Worm (Caenorhabditis elegans): ENCODE results near the gene kcc-2.
A peak's percentile ranks its signal among the peaks of the same experiment; 100 is the strongest.

kcc-2 gene

DNA sequence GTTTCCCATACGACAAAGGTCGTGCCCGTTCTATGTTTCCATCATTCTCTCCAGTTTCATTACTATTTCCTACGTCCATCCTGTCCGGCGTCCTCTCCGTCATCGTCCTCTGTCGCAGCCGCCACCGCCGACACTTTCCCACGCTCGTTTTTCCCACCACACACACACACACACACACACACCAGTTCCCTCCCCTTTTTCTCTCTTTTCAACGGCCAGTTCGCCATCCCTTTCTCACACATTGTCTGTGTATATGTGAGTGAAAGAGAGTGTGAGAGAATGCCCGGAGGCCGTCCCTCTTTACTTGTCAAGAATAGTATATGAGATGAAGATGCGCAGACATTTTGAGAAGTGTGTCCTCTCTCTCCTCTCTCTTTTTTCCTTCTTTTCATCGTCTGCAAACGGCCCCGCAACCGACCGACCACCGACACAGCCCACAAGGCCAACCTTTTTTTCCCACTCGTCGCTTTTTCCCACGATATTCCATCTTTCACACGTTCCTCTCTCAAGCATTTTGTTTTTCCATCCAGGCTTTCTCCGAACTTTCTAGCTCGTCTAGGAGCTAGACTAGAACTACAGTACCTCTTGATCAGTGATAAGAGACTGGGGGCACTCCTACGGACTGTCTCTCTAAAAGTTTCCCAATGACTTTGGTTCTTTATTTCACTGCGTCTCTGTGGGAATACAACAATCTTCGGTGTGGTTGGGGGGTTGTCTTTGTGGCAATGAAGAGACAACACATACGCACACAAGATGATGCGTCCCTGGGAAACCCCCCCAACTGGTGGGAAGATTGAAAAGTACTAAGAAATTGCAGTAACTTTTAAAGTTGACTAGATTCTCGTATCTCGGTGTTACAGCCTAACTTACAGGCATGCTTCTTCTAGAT is 56.5 kb downstream of the kcc-2 start:
- no peak for TF ChIP-seq ref-1 (GFP tag; conservative IDR thresholded peaks at IDR 0.05)
- peak; percentile 54; the same call in 1 of the 2 replicates for TF ChIP-seq flt-1 (GFP tag; IDR thresholded peaks at IDR 0.05)
- no peak for TF ChIP-seq ztf-29 (GFP tag; IDR thresholded peaks at IDR 0.05)
- TF ChIP-seq med-1 (GFP tag; optimal IDR thresholded peaks at IDR 0.05; ENCODE audit: insufficient read depth): no peak
- no peak for TF ChIP-seq T22C8.4 (GFP tag; IDR thresholded peaks at IDR 0.05)
- TF ChIP-seq cog-1 (tag; optimal IDR thresholded peaks at IDR 0.05): peak; percentile 77

DNA sequence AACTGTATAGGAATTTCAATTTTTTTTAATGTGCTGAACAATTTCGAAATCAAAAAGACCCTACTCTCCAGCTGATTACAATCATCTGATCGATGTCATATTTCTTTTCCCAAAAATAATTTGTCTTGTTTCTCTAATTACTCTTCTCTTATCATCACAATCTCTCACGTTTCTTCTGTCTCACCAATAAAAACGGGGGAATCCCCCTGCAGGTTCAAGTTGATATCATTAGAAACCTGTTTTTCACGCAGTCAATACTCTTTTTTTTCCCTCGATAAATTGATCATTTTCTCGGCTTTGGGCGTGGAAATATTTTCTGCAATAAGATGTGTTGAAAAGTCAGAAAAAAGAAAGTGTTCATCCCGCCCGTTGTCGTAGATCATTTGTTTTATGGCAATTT is 59.0 kb downstream of the kcc-2 start:
- TF ChIP-seq klf-2 (GFP tag; conservative IDR thresholded peaks at IDR 0.05) (no peak), T22C8.4 (GFP tag; IDR thresholded peaks at IDR 0.05) (no peak), med-1 (GFP tag; optimal IDR thresholded peaks at IDR 0.05; ENCODE audit: insufficient read depth) (no peak), tab-1 (GFP tag; IDR thresholded peaks at IDR 0.05) (no peak), cog-1 (tag; optimal IDR thresholded peaks at IDR 0.05) (no peak), ztf-29 (GFP tag; IDR thresholded peaks at IDR 0.05) (no peak), flt-1 (GFP tag; IDR thresholded peaks at IDR 0.05) (no peak), ztf-23 (GFP tag; IDR thresholded peaks at IDR 0.05) (no peak), ref-1 (GFP tag; conservative IDR thresholded peaks at IDR 0.05) (no peak)

ce11 chrIV:6104446-6104845 is 63.7 kb downstream of the kcc-2 start:
- TF ChIP-seq cog-1 (tag; optimal IDR thresholded peaks at IDR 0.05) (no peak), ref-1 (GFP tag; conservative IDR thresholded peaks at IDR 0.05) (no peak), tab-1 (GFP tag; IDR thresholded peaks at IDR 0.05) (no peak), klf-2 (GFP tag; conservative IDR thresholded peaks at IDR 0.05) (no peak), med-1 (GFP tag; optimal IDR thresholded peaks at IDR 0.05; ENCODE audit: insufficient read depth) (no peak), flt-1 (GFP tag; IDR thresholded peaks at IDR 0.05) (no peak), ztf-23 (GFP tag; IDR thresholded peaks at IDR 0.05) (no peak), ztf-29 (GFP tag; IDR thresholded peaks at IDR 0.05) (no peak), T22C8.4 (GFP tag; IDR thresholded peaks at IDR 0.05) (no peak)

- TF ChIP-seq med-1 (GFP tag; optimal IDR thresholded peaks at IDR 0.05; ENCODE audit: insufficient read depth): no peak
Measured at ce11 chrIV:6108665-6109064, 67.9 kb downstream of the kcc-2 start.

ce11 chrIV:6112291-6112690 is 71.5 kb downstream of the kcc-2 start, which contains the start of gene M03D4.3:
Gene M03D4.3 (minus strand): TSS chrIV:6112391.
- TF ChIP-seq ref-1 (GFP tag; conservative IDR thresholded peaks at IDR 0.05) (no peak), klf-2 (GFP tag; conservative IDR thresholded peaks at IDR 0.05) (no peak), T22C8.4 (GFP tag; IDR thresholded peaks at IDR 0.05) (no peak), ztf-23 (GFP tag; IDR thresholded peaks at IDR 0.05) (no peak), ztf-29 (GFP tag; IDR thresholded peaks at IDR 0.05) (no peak), flt-1 (GFP tag; IDR thresholded peaks at IDR 0.05) (no peak), cog-1 (tag; optimal IDR thresholded peaks at IDR 0.05) (no peak), med-1 (GFP tag; optimal IDR thresholded peaks at IDR 0.05; ENCODE audit: insufficient read depth) (no peak), tab-1 (GFP tag; IDR thresholded peaks at IDR 0.05) (no peak)

- TF ChIP-seq flt-1 (GFP tag; IDR thresholded peaks at IDR 0.05) (0 out of 2 replicates have a peak, but pooled peaks have one; percentile 49), tab-1 (GFP tag; IDR thresholded peaks at IDR 0.05) (no peak)
Measured at ce11 chrIV:6117741-6118265, 77.0 kb downstream of the kcc-2 start, which contains the start of gene zen-4. Gene zen-4 (plus strand): TSS chrIV:6118215.

Measured in whole organism, midembryonic.